Worm (Caenorhabditis elegans): ENCODE measurements around the gene F32D8.7.
A peak's percentile ranks its signal among the peaks of the same experiment; 100 is the strongest.

- TF ChIP-seq nhr-43 (tag; optimal IDR thresholded peaks at IDR 0.05; ENCODE audit: poor library complexity, severe bottlenecking) (peak; percentile 93), ceh-16 (tag; optimal IDR thresholded peaks at IDR 0.05) (no peak), snpc-4 (tag; optimal IDR thresholded peaks at IDR 0.05) (peak; percentile 88), nhr-11 (tag; optimal IDR thresholded peaks at IDR 0.05) (no peak)
Observed at ce11 chrV:10894601-10895000, 3.6 kb upstream of the F32D8.7 start, which contains the start of the genes F32D8.14 and F32D8.5.
